Worm (Caenorhabditis elegans): ENCODE measurements around the gene R07E5.17.
"Not testable (repeated sequence)": the region's sequence is repeated elsewhere in the genome, so short reads cannot be mapped to it uniquely, and the experiment has no call there.

The R07E5.17 gene

DNA sequence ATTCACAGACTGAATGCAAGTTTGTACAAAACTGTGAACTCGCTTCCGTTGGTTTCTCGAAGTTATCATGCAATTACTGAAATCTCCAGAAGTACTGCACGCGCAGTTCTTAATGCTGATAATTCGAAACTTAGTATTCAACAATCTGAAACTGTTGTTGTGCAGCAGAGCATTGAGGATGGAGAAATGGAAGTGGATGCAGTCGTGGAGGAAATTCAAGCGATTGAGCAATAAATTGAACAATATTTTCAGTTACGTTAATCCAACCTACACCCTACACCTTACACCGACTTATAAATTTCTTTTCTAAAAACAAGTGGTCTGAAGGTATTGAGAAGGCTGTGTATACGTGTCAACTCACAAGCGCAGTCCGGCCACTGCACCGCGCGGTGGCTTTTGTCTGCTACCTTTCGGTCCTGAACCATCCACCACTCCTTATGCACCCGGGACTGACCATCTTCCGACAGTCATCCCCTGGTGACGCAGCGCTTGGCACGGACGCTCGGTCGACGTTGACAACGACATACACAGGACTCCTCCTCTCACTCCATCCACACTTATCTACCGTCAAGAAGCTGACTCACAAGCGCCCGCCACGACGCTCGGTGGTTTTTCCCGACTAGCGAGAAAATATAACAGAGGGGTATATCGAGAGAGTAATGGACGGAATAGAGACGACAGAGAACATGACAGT, 25.5 kb downstream of the R07E5.17 start (continued):
- not testable (repeated sequence) for TF ChIP-seq cebp-1 (GFP tag; IDR thresholded peaks at IDR 0.05)
- peak; percentile 54 for TF ChIP-seq cebp-1 (tag; optimal IDR thresholded peaks at IDR 0.05)
- peak; percentile 94 for TF ChIP-seq dox-1 (GFP tag; IDR thresholded peaks at IDR 0.05)
- 0 out of 2 replicates have a peak, but pooled peaks have one; percentile 33 for TF ChIP-seq ceh-40 (GFP tag; IDR thresholded peaks at IDR 0.05)
- TF ChIP-seq ceh-58 (GFP tag; IDR thresholded peaks at IDR 0.05): 0 out of 2 replicates have a peak, but pooled peaks have one; percentile 2
- peak; percentile 2 for TF ChIP-seq T07F8.4 (tag; optimal IDR thresholded peaks at IDR 0.05)
- peak; percentile 82 for TF ChIP-seq lin-40 (tag; optimal IDR thresholded peaks at IDR 0.05)
- peak; percentile 59 for TF ChIP-seq Y56A3A.18 (GFP tag; IDR thresholded peaks at IDR 0.05)
- peak in 1 of 3 experiments; percentile 59 for TF ChIP-seq lin-35 (GFP tag; optimal IDR thresholded peaks at IDR 0.05)
- TF ChIP-seq attf-5 (GFP tag; optimal IDR thresholded peaks at IDR 0.05): peak; percentile 10
- TF ChIP-seq nhr-179 (tag; optimal IDR thresholded peaks at IDR 0.05): peak; percentile 13
- 0 out of 2 replicates have a peak, but pooled peaks have one; percentile 10 for TF ChIP-seq Y79H2A.3 (GFP tag; conservative IDR thresholded peaks at IDR 0.05)
- TF ChIP-seq lsl-1 (GFP tag; optimal IDR thresholded peaks at IDR 0.05): peak; percentile 34
- peak; percentile 57 for TF ChIP-seq rcor-1 (GFP tag; IDR thresholded peaks at IDR 0.05)
- peak; percentile 9 for TF ChIP-seq madf-10 (tag; optimal IDR thresholded peaks at IDR 0.05)
- peak; percentile 60 for TF ChIP-seq hmg-20 (GFP tag; IDR thresholded peaks at IDR 0.05)
- peak; percentile 88 for TF ChIP-seq K12H6.12 (tag; optimal IDR thresholded peaks at IDR 0.05)
- peak; percentile 73; the same call in 1 of the 2 replicates for TF ChIP-seq D2030.7 (GFP tag; IDR thresholded peaks at IDR 0.05)
- peak; percentile 76 for TF ChIP-seq hmg-1.2 (GFP tag; IDR thresholded peaks at IDR 0.05)

DNA sequence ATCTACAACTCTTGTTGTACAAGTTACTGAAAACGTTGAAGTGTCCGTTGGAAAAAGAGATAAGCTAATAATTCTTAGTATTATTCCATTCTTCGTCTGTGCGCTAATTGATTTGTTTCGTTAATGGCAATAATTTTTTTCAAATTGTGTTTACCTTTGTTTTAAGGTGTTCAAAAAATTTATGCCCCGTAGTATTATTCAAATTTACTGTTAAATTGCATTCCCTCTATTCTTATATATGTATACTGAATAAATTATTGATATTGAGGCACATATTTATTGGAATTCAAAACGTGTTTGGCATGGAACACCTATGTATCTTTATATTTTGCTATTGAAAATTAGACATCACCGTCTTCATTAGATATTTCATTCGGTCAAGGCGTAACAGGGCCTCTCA, 29.4 kb downstream of the R07E5.17 start, which contains the start of gene pals-26:
pals-26 (plus strand) TSS at position 301 of the 400 bp plus-strand sequence.
- TF ChIP-seq hlh-26 (GFP tag; conservative IDR thresholded peaks at IDR 0.05) (no peak), madf-6 (GFP tag; IDR thresholded peaks at IDR 0.05) (no peak), rpc-1 (optimal IDR thresholded peaks at IDR 0.05) (no peak), rpc-1 (tag; optimal IDR thresholded peaks at IDR 0.05) (no peak), madf-10 (tag; optimal IDR thresholded peaks at IDR 0.05) (no peak), ztf-28 (GFP tag; IDR thresholded peaks at IDR 0.05) (no peak), Y95B8A.8 (GFP tag; IDR thresholded peaks at IDR 0.05) (no peak), Y53G8AR.9 (GFP tag; conservative IDR thresholded peaks at IDR 0.05) (no peak), snpc-1.3 (tag; optimal IDR thresholded peaks at IDR 0.05; ENCODE audit: insufficient read depth) (no peak), F22D6.2 (tag; optimal IDR thresholded peaks at IDR 0.05) (no peak), sea-2 (GFP tag; IDR thresholded peaks at IDR 0.05) (no peak), hlh-12 (tag; optimal IDR thresholded peaks at IDR 0.05) (no peak), tbx-9 (tag; optimal IDR thresholded peaks at IDR 0.05; ENCODE audit: borderline replicate concordance) (no peak), ZK185.1 (tag; optimal IDR thresholded peaks at IDR 0.05; ENCODE audit: poor library complexity, severe bottlenecking) (no peak), tbp1 (GFP tag; optimal IDR thresholded peaks at IDR 0.05) (no peak), ets-4 (GFP tag; optimal IDR thresholded peaks at IDR 0.05) (no peak)

DNA sequence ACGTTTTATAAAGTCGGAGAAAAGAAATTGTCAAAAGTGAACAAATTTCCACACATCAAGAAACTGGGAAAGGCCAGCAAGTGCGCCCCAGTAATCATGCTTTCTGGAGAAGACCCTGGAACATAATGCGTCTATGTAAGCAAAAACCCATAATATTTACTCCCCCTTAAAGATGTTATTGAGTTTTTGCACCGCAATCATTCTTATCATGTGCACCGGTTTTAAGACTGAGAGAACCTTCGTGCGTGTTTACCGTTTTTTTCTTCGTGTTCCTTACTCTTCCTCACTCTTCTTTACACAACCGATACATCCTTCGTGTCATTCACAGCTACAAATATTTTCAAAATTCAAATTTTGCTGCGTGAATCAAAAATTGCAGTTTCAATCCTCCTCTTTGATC, 31.3 kb downstream of the R07E5.17 start:
- no peak for TF ChIP-seq lir-1 (GFP tag; conservative IDR thresholded peaks at IDR 0.05)
- TF ChIP-seq F49E8.2 (tag; optimal IDR thresholded peaks at IDR 0.05; ENCODE audit: insufficient read depth): no peak
- no peak for TF ChIP-seq attf-5 (GFP tag; optimal IDR thresholded peaks at IDR 0.05)
- no peak for TF ChIP-seq sea-2 (GFP tag; IDR thresholded peaks at IDR 0.05)
- TF ChIP-seq dpff-1 (tag; optimal IDR thresholded peaks at IDR 0.05): no peak
- TF ChIP-seq B0336.3 (GFP tag; IDR thresholded peaks at IDR 0.05): no peak
- no peak for TF ChIP-seq lin-54 (GFP tag; optimal IDR thresholded peaks at IDR 0.05)
- no peak for TF ChIP-seq ztf-3 (GFP tag; optimal IDR thresholded peaks at IDR 0.05)
- no peak for TF ChIP-seq C17E4.6 (GFP tag; IDR thresholded peaks at IDR 0.05)
- TF ChIP-seq madf-8 (GFP tag; conservative IDR thresholded peaks at IDR 0.05): no peak
- no peak for TF ChIP-seq hsf-1 (GFP tag; IDR thresholded peaks at IDR 0.05)
- no peak for TF ChIP-seq ama-1 (optimal IDR thresholded peaks at IDR 0.05)
- TF ChIP-seq ama-1 (GFP tag; optimal IDR thresholded peaks at IDR 0.05): no peak
- no peak for TF ChIP-seq B0035.1 (tag; optimal IDR thresholded peaks at IDR 0.05)
- TF ChIP-seq let-607 (tag; optimal IDR thresholded peaks at IDR 0.05): no peak

Data from whole organism, young adult.